Fruit fly (Drosophila melanogaster) whole organism, wandering third instar larva: ENCODE data around the gene RpS28-like.
A peak's percentile ranks its signal among the peaks of the same experiment; 100 is the strongest.

Experiments
- Abd-B ChIP-seq: fragments of >200 bp; optimal IDR thresholded peaks from 2 replicates; lab custom pipeline; 2017; ENCODE audit warnings: missing biosample characterization, missing genetic modification characterization
- CG32264 ChIP-seq: fragments of 200-800 bp; sonication (Bioruptor generic); optimal IDR thresholded peaks from 2 replicates; lab custom pipeline; 2016; ENCODE audit warnings: missing biosample characterization, missing genetic modification characterization
- CG9705 ChIP-seq: fragments of 200-800 bp; sonication (Bioruptor generic); optimal IDR thresholded peaks from 2 replicates; lab custom pipeline; 2018; ENCODE audit warnings: missing biosample characterization, mild to moderate bottlenecking, missing genetic modification characterization
- CrebA ChIP-seq: fragments of 200-800 bp; sonication (Bioruptor generic); optimal IDR thresholded peaks from 2 replicates; lab custom pipeline; 2016; ENCODE audit warnings: missing biosample characterization, mild to moderate bottlenecking, missing genetic modification characterization, borderline replicate concordance
- Dfd ChIP-seq: fragments of >200 bp; optimal IDR thresholded peaks from 2 replicates; lab custom pipeline; 2017; ENCODE audit warnings: missing biosample characterization, missing genetic modification characterization
- Dif ChIP-seq: fragments of 200-275, 200-300 bp; sonication (Bioruptor generic); optimal IDR thresholded peaks from 2 replicates; lab custom pipeline; 2018; ENCODE audit warnings: missing biosample characterization, missing genetic modification characterization; ENCODE audit not compliant: partially characterized antibody
- GATAd ChIP-seq: sonication (Bioruptor generic); optimal IDR thresholded peaks from 2 replicates; lab custom pipeline; 2016; ENCODE audit warnings: missing biosample characterization, missing genetic modification characterization
- HLH106 ChIP-seq: fragments of 200-800 bp; optimal IDR thresholded peaks from 3 replicates; lab custom pipeline; 2019; ENCODE audit warnings: missing biosample characterization, mild to moderate bottlenecking, missing genetic modification characterization, moderate library complexity
- Hnf4 ChIP-seq: fragments of 200-800 bp; sonication (Bioruptor generic); optimal IDR thresholded peaks from 2 replicates; lab custom pipeline; 2016; ENCODE audit warnings: missing biosample characterization, mild to moderate bottlenecking, missing genetic modification characterization
- Hr78 ChIP-seq: fragments of >200 bp; optimal IDR thresholded peaks from 2 replicates; lab custom pipeline; 2017; ENCODE audit warnings: missing biosample characterization, missing genetic modification characterization
- Hr83 ChIP-seq: fragments of 200-300 bp; sonication (Bioruptor generic); optimal IDR thresholded peaks from 2 replicates; lab custom pipeline; 2016; ENCODE audit warnings: missing biosample characterization, mild to moderate bottlenecking, missing genetic modification characterization, moderate library complexity; ENCODE audit not compliant: poor library complexity, severe bottlenecking
- Jra ChIP-seq: sonication (Bioruptor generic); optimal IDR thresholded peaks from 2 replicates; lab custom pipeline; 2016; ENCODE audit warnings: missing biosample characterization, missing genetic modification characterization
- Mio ChIP-seq: sonication (Bioruptor generic); optimal IDR thresholded peaks from 2 replicates; lab custom pipeline; 2016; ENCODE audit warnings: missing biosample characterization, missing genetic modification characterization
- Myc ChIP-seq: fragments of >200 bp; optimal IDR thresholded peaks from 2 replicates; lab custom pipeline; 2017
- N ChIP-seq: fragments of >200 bp; optimal IDR thresholded peaks from 2 replicates; lab custom pipeline; 2018; ENCODE audit warnings: missing biosample characterization, missing external identifiers, missing genetic modification characterization
- OdsH ChIP-seq: fragments of 200-800 bp; sonication (Bioruptor generic); optimal IDR thresholded peaks from 2 replicates; lab custom pipeline; 2016; ENCODE audit warnings: missing biosample characterization, mild to moderate bottlenecking, missing genetic modification characterization
- Rel ChIP-seq, 2 experiments: fragments of 200-800 bp; sonication (Bioruptor generic) in 1 of 2; optimal IDR thresholded peaks; 2 replicates in 1 of 2; 3 replicates in 1 of 2; lab custom pipeline; 2016 to 2019; ENCODE audit warnings: mild to moderate bottlenecking in 2 of 2, missing biosample characterization in 2 of 2, missing genetic modification characterization in 2 of 2, moderate library complexity in 1 of 2
- Sp1 ChIP-seq: fragments of 200-800 bp; sonication (Bioruptor generic); optimal IDR thresholded peaks from 3 replicates; lab custom pipeline; 2019; ENCODE audit warnings: missing biosample characterization, mild to moderate bottlenecking, missing genetic modification characterization, moderate library complexity
- Vsx2 ChIP-seq: fragments of 200-300, 225-300 bp; sonication (Bioruptor generic); optimal IDR thresholded peaks from 2 replicates; lab custom pipeline; 2018; ENCODE audit warnings: missing biosample characterization, missing genetic modification characterization; ENCODE audit not compliant: partially characterized antibody
- br ChIP-seq: fragments of 200-800 bp; sonication (Bioruptor generic); optimal IDR thresholded peaks from 2 replicates; lab custom pipeline; 2016; ENCODE audit warnings: missing biosample characterization, missing genetic modification characterization
- brk ChIP-seq: fragments of 200-800 bp; sonication (Bioruptor generic); optimal IDR thresholded peaks from 2 replicates; lab custom pipeline; 2016; ENCODE audit warnings: missing biosample characterization, mild to moderate bottlenecking, missing genetic modification characterization
- dl ChIP-seq, 2 experiments: fragments of 175-275, 200-275 bp in 1 of 2; fragments of 200-275 bp in 1 of 2; sonication (Bioruptor generic); optimal IDR thresholded peaks; lab custom pipeline; 2018; ENCODE audit warnings: mild to moderate bottlenecking in 2 of 2, missing biosample characterization in 2 of 2, missing genetic modification characterization in 2 of 2, moderate library complexity in 2 of 2; ENCODE audit not compliant: partially characterized antibody in 2 of 2, insufficient read depth in 1 of 2
- dmrt93B ChIP-seq: fragments of 200-800 bp; sonication (Bioruptor generic); optimal IDR thresholded peaks from 2 replicates; lab custom pipeline; 2018; ENCODE audit warnings: missing biosample characterization, mild to moderate bottlenecking, missing genetic modification characterization
- dsf ChIP-seq: sonication (Bioruptor generic); optimal IDR thresholded peaks from 2 replicates; lab custom pipeline; 2016; ENCODE audit warnings: missing biosample characterization, missing genetic modification characterization, borderline replicate concordance
- ey ChIP-seq: fragments of 200-800 bp; sonication (Bioruptor generic); optimal IDR thresholded peaks from 2 replicates; lab custom pipeline; 2016; ENCODE audit warnings: missing biosample characterization, missing genetic modification characterization
- foxo ChIP-seq, 2 experiments: fragments of 200-800 bp; sonication (Bioruptor generic); optimal IDR thresholded peaks; 2 replicates in 1 of 2; 3 replicates in 1 of 2; lab custom pipeline; 2016 to 2017; ENCODE audit warnings: missing biosample characterization in 2 of 2, missing genetic modification characterization in 2 of 2
- fru ChIP-seq: fragments of 200-800 bp; sonication (Bioruptor generic); optimal IDR thresholded peaks from 3 replicates; lab custom pipeline; 2016; ENCODE audit warnings: missing biosample characterization, mild to moderate bottlenecking, missing genetic modification characterization
- h ChIP-seq: fragments of 200-800 bp; sonication (Bioruptor generic); optimal IDR thresholded peaks from 3 replicates; lab custom pipeline; 2016; ENCODE audit warnings: missing biosample characterization, mild to moderate bottlenecking, missing genetic modification characterization
- jim ChIP-seq: fragments of 175-275, 200-325 bp; sonication (Bioruptor generic); optimal IDR thresholded peaks from 2 replicates; lab custom pipeline; 2016; ENCODE audit warnings: missing biosample characterization, mild to moderate bottlenecking, missing genetic modification characterization
- lola ChIP-seq: fragments of >200 bp; optimal IDR thresholded peaks from 2 replicates; lab custom pipeline; 2017; ENCODE audit warnings: missing biosample characterization, missing genetic modification characterization
- pan ChIP-seq: fragments of >200 bp; optimal IDR thresholded peaks from 2 replicates; lab custom pipeline; 2017
- psq ChIP-seq: fragments of 200-800 bp; sonication (Bioruptor generic); optimal IDR thresholded peaks from 3 replicates; lab custom pipeline; 2017; ENCODE audit warnings: missing biosample characterization, mild to moderate bottlenecking, missing genetic modification characterization, moderate library complexity
- rgr ChIP-seq: fragments of 200-800 bp; sonication (Bioruptor generic); optimal IDR thresholded peaks from 3 replicates; lab custom pipeline; 2016; ENCODE audit warnings: missing biosample characterization, mild to moderate bottlenecking, missing genetic modification characterization
- sage ChIP-seq: fragments of 200-800 bp; sonication (Bioruptor generic); optimal IDR thresholded peaks from 2 replicates; lab custom pipeline; 2016; ENCODE audit warnings: missing biosample characterization, mild to moderate bottlenecking, missing genetic modification characterization
- sv ChIP-seq: fragments of 200-800 bp; sonication (Bioruptor generic); optimal IDR thresholded peaks from 3 replicates; lab custom pipeline; 2016; ENCODE audit warnings: missing biosample characterization, missing genetic modification characterization
- tai ChIP-seq: sonication (Bioruptor generic); optimal IDR thresholded peaks from 2 replicates; lab custom pipeline; 2016; ENCODE audit warnings: missing biosample characterization, missing genetic modification characterization
- usp ChIP-seq: fragments of >200 bp; optimal IDR thresholded peaks from 2 replicates; lab custom pipeline; 2017; ENCODE audit warnings: missing biosample characterization, missing genetic modification characterization
- woc ChIP-seq: sonication (Bioruptor generic); optimal IDR thresholded peaks from 2 replicates; lab custom pipeline; 2016; ENCODE audit warnings: missing biosample characterization, mild to moderate bottlenecking, missing genetic modification characterization

Gene RpS28-like

DNA sequence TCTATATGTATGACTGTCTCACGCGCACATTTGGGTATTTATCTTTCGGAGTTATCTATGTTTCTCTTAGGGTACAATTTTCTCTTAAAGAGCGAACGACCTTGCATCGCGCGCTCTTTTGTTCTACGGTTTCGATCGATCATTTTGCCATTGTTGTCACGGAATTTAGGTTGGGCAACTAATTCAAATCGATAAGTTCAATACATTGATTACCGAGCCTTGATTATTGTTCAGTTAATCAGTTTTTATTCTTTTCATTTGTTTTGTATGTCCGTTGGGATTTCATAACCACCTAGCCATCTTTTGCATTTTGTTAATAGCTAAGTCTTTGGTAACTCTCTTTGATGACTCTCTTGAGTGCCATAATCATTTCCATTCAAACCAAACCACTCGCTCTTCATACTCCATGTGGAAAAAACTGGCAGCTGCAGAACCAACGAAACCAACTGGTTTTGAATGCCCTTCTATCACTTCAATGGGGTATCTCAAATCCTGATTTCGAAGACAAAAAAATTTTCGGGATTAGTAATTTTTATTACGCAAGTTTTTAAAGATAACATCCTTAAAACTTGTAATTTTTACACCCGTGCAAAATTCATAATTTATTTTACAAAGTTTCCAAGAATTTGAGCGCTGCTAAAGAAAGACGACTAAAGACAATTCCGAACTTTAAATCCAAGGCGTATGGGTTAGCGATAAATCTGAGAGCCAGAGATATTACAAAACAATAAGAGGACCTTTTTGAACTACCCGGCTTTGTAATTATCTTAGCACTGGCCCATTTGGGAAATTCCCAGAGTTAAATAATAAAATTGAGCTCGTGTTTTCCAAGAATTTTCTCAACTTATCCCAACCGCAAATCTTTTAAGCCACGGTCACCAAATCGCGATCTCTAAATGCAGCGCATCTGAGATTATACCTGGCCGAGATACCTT is 12.0 kb downstream of the RpS28-like start:
- TF ChIP-seq psq, result peak; percentile 33
- peak; percentile 19 for TF ChIP-seq HLH106 (tag; lab: Kevin White, UChicago)
- peak; percentile 41 for TF ChIP-seq fru (GFP tag; lab: Kevin White, UChicago)
- TF ChIP-seq Myc (lab: Kevin White, UChicago), result peak; percentile 71
- TF ChIP-seq ey (GFP tag; lab: Kevin White, UChicago), result peak; percentile 46
- peak; percentile 9 to 19 for TF ChIP-seq dl (GFP tag; optimal IDR thresholded peaks at IDR 0.05; lab: Kevin White, UChicago; ENCODE audit: insufficient read depth in 1 of 2, partially characterized antibody in 2 of 2)
- peak; percentile 34 for TF ChIP-seq CrebA (GFP tag; lab: Kevin White, UChicago)
- no peak for TF ChIP-seq Hr78 (GFP tag; lab: Kevin White, UChicago)
- no peak for TF ChIP-seq h (GFP tag; lab: Kevin White, UChicago)
- no peak for TF ChIP-seq GATAd
- TF ChIP-seq foxo (GFP tag; optimal IDR thresholded peaks at IDR 0.05; lab: Kevin White, UChicago), result peak in 1 of 2 experiments; percentile 10
- no peak for TF ChIP-seq Jra (GFP tag; lab: Kevin White, UChicago)

DNA sequence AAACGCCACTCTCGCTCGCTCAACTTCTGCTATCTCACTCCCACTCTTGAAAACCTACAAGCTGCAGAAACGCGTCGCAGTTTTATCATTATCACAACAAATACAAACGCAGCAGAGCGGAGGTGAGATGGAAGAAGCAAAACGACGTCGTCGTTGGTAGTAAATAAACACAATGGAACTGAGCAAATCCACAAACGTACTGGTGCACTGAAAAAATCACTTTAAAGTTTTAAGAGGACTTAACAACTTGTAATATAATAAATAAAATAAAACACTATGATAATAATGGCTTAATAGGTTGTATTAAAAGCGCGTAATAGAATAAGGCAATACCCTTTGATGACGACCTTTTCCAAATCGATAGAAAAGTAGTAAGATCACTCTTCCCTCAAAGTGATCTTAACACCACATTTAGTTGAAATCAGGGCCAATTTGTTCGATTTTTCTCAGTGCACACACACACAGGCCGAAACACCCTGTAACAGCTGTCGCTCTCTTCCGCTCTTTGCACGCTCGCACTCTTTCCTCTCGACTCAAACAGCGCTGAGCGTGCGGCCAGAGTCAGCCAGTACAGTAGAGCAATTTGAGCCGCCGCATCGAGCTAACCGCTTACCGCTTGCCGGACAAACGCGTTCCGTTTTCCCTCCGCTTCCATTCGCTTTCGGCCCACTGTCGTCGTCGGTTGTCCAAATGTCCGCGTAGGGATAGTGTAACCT is 12.8 kb downstream of the RpS28-like start:
- TF ChIP-seq GATAd, result peak; percentile 53
- TF ChIP-seq psq, result peak; percentile 96
- TF ChIP-seq Hr78 (GFP tag; lab: Kevin White, UChicago), result no peak
- peak in 1 of 2 experiments; percentile 99 for TF ChIP-seq foxo (GFP tag; optimal IDR thresholded peaks at IDR 0.05; lab: Kevin White, UChicago)
- TF ChIP-seq lola (GFP tag; lab: Kevin White, UChicago), result no peak
- peak; percentile 92 for TF ChIP-seq fru (GFP tag; lab: Kevin White, UChicago)
- TF ChIP-seq dsf (GFP tag; lab: Kevin White, UChicago), result peak; percentile 76
- TF ChIP-seq HLH106 (tag; lab: Kevin White, UChicago), result peak; percentile 98
- TF ChIP-seq sage (GFP tag; lab: Kevin White, UChicago), result peak; percentile 86
- peak; percentile 69 for TF ChIP-seq CG32264 (GFP tag; lab: Kevin White, UChicago)
- TF ChIP-seq rgr (GFP tag; lab: Kevin White, UChicago), result peak; percentile 94
- TF ChIP-seq Abd-B (GFP tag; lab: Kevin White, UChicago), result no peak
- peak; percentile 37 for TF ChIP-seq Jra (GFP tag; lab: Kevin White, UChicago)
- TF ChIP-seq brk (GFP tag; lab: Kevin White, UChicago), result peak; percentile 96
- peak; percentile 67 to 90 for TF ChIP-seq dl (GFP tag; optimal IDR thresholded peaks at IDR 0.05; lab: Kevin White, UChicago; ENCODE audit: insufficient read depth in 1 of 2, partially characterized antibody in 2 of 2)
- peak; percentile 94 for TF ChIP-seq sv
- no peak for TF ChIP-seq jim (GFP tag; lab: Kevin White, UChicago)
- peak; percentile 96 for TF ChIP-seq dmrt93B (GFP tag; lab: Kevin White, UChicago)
- TF ChIP-seq Rel (GFP tag; optimal IDR thresholded peaks at IDR 0.05; lab: Kevin White, UChicago), result peak; percentile 79
- peak; percentile 82 for TF ChIP-seq Rel (tag; optimal IDR thresholded peaks at IDR 0.05; lab: Kevin White, UChicago)
- TF ChIP-seq Myc (lab: Kevin White, UChicago), result no peak
- TF ChIP-seq tai (GFP tag; lab: Kevin White, UChicago), result peak; percentile 88
- peak; percentile 94 for TF ChIP-seq h (GFP tag; lab: Kevin White, UChicago)
- TF ChIP-seq Mio, result peak; percentile 15
- peak; percentile 97 for TF ChIP-seq CG9705 (GFP tag; lab: Kevin White, UChicago)
- peak; percentile 67 for TF ChIP-seq Vsx2 (GFP tag; lab: Kevin White, UChicago)
- TF ChIP-seq Sp1, result peak; percentile 99
- peak; percentile 88 for TF ChIP-seq br
- peak; percentile 85 for TF ChIP-seq woc (GFP tag; lab: Kevin White, UChicago)
- TF ChIP-seq Dif (GFP tag; lab: Kevin White, UChicago), result peak; percentile 91
- peak; percentile 85 for TF ChIP-seq CrebA (GFP tag; lab: Kevin White, UChicago)
- TF ChIP-seq Hr83 (GFP tag; lab: Kevin White, UChicago), result peak; percentile 84
- peak; percentile 95 for TF ChIP-seq ey (GFP tag; lab: Kevin White, UChicago)
- peak; percentile 88 for TF ChIP-seq Hnf4 (GFP tag; lab: Kevin White, UChicago)
- no peak for TF ChIP-seq pan (lab: Kevin White, UChicago)
- no peak for TF ChIP-seq N (GFP tag; lab: Kevin White, UChicago)
- TF ChIP-seq Dfd (GFP tag; lab: Kevin White, UChicago), result peak; percentile 92
- no peak for TF ChIP-seq usp (GFP tag; lab: Kevin White, UChicago)
- TF ChIP-seq OdsH (GFP tag; lab: Kevin White, UChicago), result peak; percentile 98
